Fruit fly (Drosophila melanogaster): ENCODE measurements around the gene CG10333.

DNA sequence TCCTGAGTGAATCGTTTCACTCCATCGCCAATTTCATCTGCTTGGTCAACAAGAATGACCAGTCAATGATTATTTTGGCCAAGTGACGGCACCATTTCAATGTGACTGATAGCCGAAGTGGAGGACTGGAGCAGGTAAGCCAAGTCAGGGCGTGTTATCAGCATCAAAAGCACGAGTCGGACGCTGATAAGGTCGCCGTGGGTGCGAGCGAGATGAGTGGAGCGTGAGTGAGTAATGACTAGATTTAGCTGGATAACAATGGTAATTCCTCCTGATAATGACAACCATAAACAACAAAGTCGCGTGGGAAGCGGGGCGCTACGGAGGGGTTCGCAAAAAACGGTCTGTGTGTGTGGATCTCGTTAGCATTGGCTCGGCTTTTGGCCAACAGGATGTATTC lies 45.6 kb upstream of the CG10333 start:
- no peak for TF ChIP-seq CG7045 (GFP tag; optimal IDR thresholded peaks at IDR 0.05)
- TF ChIP-seq cnc (optimal IDR thresholded peaks at IDR 0.05) = no peak
- no peak for TF ChIP-seq ovo (GFP tag; optimal IDR thresholded peaks at IDR 0.05)
- TF ChIP-seq CG1620 (GFP tag; optimal IDR thresholded peaks at IDR 0.05) = no peak
- no peak for TF ChIP-seq Mnt (GFP tag; optimal IDR thresholded peaks at IDR 0.05)
- TF ChIP-seq Crg-1 (GFP tag; optimal IDR thresholded peaks at IDR 0.05) = no peak
- no peak for TF ChIP-seq toe (GFP tag; optimal IDR thresholded peaks at IDR 0.05)
- no peak for TF ChIP-seq Hr96 (GFP tag; optimal IDR thresholded peaks at IDR 0.05)
- no peak for TF ChIP-seq Clk (GFP tag; optimal IDR thresholded peaks at IDR 0.05)
